Fruit fly (Drosophila melanogaster): Measurements from ENCODE around the gene vvl.

vvl gene

dm6 chr3L:6799550-6799949, 9.6 kb downstream of the vvl start (continued):
- TF ChIP-seq CG3919 (GFP tag; optimal IDR thresholded peaks at IDR 0.05) (peak; percentile 48), CG15336 (GFP tag; IDR thresholded peaks at IDR 0.05) (peak; percentile 62), Eip75B (GFP tag; optimal IDR thresholded peaks at IDR 0.05) (peak; percentile 7), CG3032 (tag; optimal IDR thresholded peaks at IDR 0.05) (peak; percentile 39), Gug (GFP tag; IDR thresholded peaks at IDR 0.05) (peak; percentile 53), CG11294 (GFP tag; IDR thresholded peaks at IDR 0.05) (peak; percentile 69), esn (GFP tag; optimal IDR thresholded peaks at IDR 0.05) (peak; percentile 36), Sox102F (GFP tag; optimal IDR thresholded peaks at IDR 0.05) (no peak), CG11762 (GFP tag; optimal IDR thresholded peaks at IDR 0.05; ENCODE audit: insufficient read depth) (peak; percentile 5), pdm3 (GFP tag; optimal IDR thresholded peaks at IDR 0.05) (peak; percentile 7), CG32006 (GFP tag; optimal IDR thresholded peaks at IDR 0.05) (peak; percentile 56), fd59A (GFP tag; optimal IDR thresholded peaks at IDR 0.05) (no peak), Eip93F (GFP tag; optimal IDR thresholded peaks at IDR 0.05) (no peak), CG9139 (GFP tag; optimal IDR thresholded peaks at IDR 0.05) (no peak), CG7368 (GFP tag; optimal IDR thresholded peaks at IDR 0.05) (no peak), CG8119 (GFP tag; IDR thresholded peaks at IDR 0.05) (peak; percentile 54; the same call in 2 of the 3 replicates), fkh (GFP tag; optimal IDR thresholded peaks at IDR 0.05) (no peak), Met (GFP tag; optimal IDR thresholded peaks at IDR 0.05) (peak; percentile 33), CG4318 (GFP tag; optimal IDR thresholded peaks at IDR 0.05) (no peak), CG8319 (GFP tag; optimal IDR thresholded peaks at IDR 0.05) (no peak), Sox15 (GFP tag; optimal IDR thresholded peaks at IDR 0.05) (no peak), eg (GFP tag; IDR thresholded peaks at IDR 0.05) (peak; percentile 81), CG34406 (GFP tag; optimal IDR thresholded peaks at IDR 0.05) (no peak), vri (GFP tag; optimal IDR thresholded peaks at IDR 0.05) (no peak), Smox (GFP tag; optimal IDR thresholded peaks at IDR 0.05) (no peak)

- TF ChIP-seq CG31627 (GFP tag; optimal IDR thresholded peaks at IDR 0.05) (no peak), Sox14 (GFP tag; optimal IDR thresholded peaks at IDR 0.05) (no peak), fd85E (GFP tag; optimal IDR thresholded peaks at IDR 0.05) (no peak), CG8119 (GFP tag; IDR thresholded peaks at IDR 0.05) (no peak), CG6276 (GFP tag; optimal IDR thresholded peaks at IDR 0.05) (peak; percentile 18), OdsH (GFP tag; optimal IDR thresholded peaks at IDR 0.05) (no peak), Gug (GFP tag; IDR thresholded peaks at IDR 0.05) (no peak), Eip75B (GFP tag; optimal IDR thresholded peaks at IDR 0.05) (no peak), CG6854 (GFP tag; optimal IDR thresholded peaks at IDR 0.05) (peak; percentile 30), Lpt (GFP tag; optimal IDR thresholded peaks at IDR 0.05) (no peak), ss (GFP tag; optimal IDR thresholded peaks at IDR 0.05) (peak in 1 of 2 experiments; percentile 87), Eip78C (GFP tag) (peak; percentile 64)
Measured at dm6 chr3L:6802519-6802918, 12.6 kb downstream of the vvl start.

dm6 chr3L:6804093-6804492, 14.1 kb downstream of the vvl start:
- no peak for TF ChIP-seq dac (GFP tag; optimal IDR thresholded peaks at IDR 0.05)
- TF ChIP-seq Blimp-1 (GFP tag; optimal IDR thresholded peaks at IDR 0.05), result no peak
- no peak for TF ChIP-seq CG6276 (GFP tag; optimal IDR thresholded peaks at IDR 0.05)
- TF ChIP-seq CG8119 (GFP tag; IDR thresholded peaks at IDR 0.05), result no peak
- TF ChIP-seq CG6163 (GFP tag; IDR thresholded peaks at IDR 0.05), result no peak
- TF ChIP-seq CG6792 (GFP tag; optimal IDR thresholded peaks at IDR 0.05), result no peak
